Worm (Caenorhabditis elegans) whole organism, L1 larva: ENCODE measurements around the gene F41C3.2.

Experiments used
- alr-1 ChIP-seq: fragments of 200-800 bp; sonication (Bioruptor generic); optimal IDR thresholded peaks from 2 replicates; lab custom pipeline; 2018; ENCODE audit warnings: borderline replicate concordance, mild to moderate bottlenecking, missing genetic modification characterization, missing compliant biosample characterization
- fos-1 ChIP-seq: fragments of 150-350 bp; optimal IDR thresholded peaks from 2 replicates; lab custom pipeline; 2014; ENCODE audit warnings: missing biosample characterization, missing genetic modification characterization
- irx-1 ChIP-seq: sonication (generic microtip); optimal IDR thresholded peaks from 2 replicates; lab custom pipeline; 2016; ENCODE audit warnings: missing genetic modification characterization, missing compliant biosample characterization
- nhr-12 ChIP-seq: sonication (generic microtip); optimal IDR thresholded peaks from 2 replicates; lab custom pipeline; 2017; ENCODE audit warnings: missing biosample characterization, missing genetic modification characterization
- unc-130 ChIP-seq: fragments of 150-350 bp; optimal IDR thresholded peaks from 2 replicates; lab custom pipeline; 2017; ENCODE audit warnings: missing biosample characterization, missing genetic modification characterization, inconsistent platforms

- TF ChIP-seq irx-1 (tag; lab: Kevin White, UChicago), result no peak
- TF ChIP-seq alr-1, result no peak
- no peak for TF ChIP-seq unc-130 (tag; lab: Kevin White, UChicago)
- TF ChIP-seq nhr-12 (tag; lab: Kevin White, UChicago), result no peak
- no peak for TF ChIP-seq fos-1
Observed at ce11 chrII:4752257-4752728, 2.5 kb downstream of the F41C3.2 start, which contains the start of gene F41C3.1.
